Worm (Caenorhabditis elegans): ENCODE data around the gene rbm-7.
A peak's percentile ranks its signal among the peaks of the same experiment; 100 is the strongest.

rbm-7 gene

DNA sequence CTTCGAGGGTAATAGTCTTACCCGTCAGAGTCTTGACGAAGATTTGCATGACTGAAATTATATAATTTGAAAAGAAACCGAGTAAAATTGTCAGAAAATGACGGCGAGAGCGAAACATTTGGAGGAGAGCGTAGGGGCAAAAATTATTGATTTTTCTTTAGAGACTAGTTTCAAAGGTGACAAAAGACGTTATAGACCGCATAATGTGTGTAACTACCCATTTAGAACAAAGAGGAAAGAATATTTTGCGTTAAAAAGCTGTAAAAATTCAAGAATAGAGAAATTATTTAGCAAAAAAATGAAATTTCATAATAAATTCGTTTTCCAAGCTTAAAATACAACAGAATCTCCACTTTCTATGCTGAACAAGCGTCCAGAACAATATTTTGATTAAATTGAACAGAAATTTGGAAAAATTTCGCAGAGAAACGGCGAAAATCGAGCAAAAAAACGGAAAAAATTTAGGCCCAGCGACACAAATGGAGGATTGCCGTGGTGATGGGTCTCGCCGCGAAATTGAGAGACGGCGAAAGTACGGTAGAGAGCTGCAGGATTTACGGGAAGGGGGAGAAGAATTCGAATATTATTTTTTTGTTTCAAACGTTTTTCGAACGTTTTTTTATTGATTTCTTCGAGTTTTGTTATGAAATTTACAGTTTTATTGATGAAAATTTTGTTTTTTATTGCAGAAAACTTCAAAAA lies 47.0 kb upstream of the rbm-7 start, which contains the start of the genes ubq-2 and frg-1 (continued):
- TF ChIP-seq unc-39 (tag; optimal IDR thresholded peaks at IDR 0.05) (no peak), snpc-4 (tag; optimal IDR thresholded peaks at IDR 0.05) (peak; percentile 11), elt-2 (tag; optimal IDR thresholded peaks at IDR 0.05) (peak; percentile 56), nhr-12 (tag; optimal IDR thresholded peaks at IDR 0.05) (no peak), eor-1 (tag; optimal IDR thresholded peaks at IDR 0.05) (no peak)

- TF ChIP-seq lsy-12 (tag; optimal IDR thresholded peaks at IDR 0.05) (peak; percentile 16), ama-1 (optimal IDR thresholded peaks at IDR 0.05) (no peak), ZK546.5 (tag; optimal IDR thresholded peaks at IDR 0.05) (no peak)
Measured at ce11 chrIII:12977559-12977958, 45.9 kb upstream of the rbm-7 start, which contains the start of gene ZK1010.2. TSS of gene ZK1010.2 (minus strand) at chrIII:12977862.

- TF ChIP-seq eor-1 (tag; optimal IDR thresholded peaks at IDR 0.05): no peak
- TF ChIP-seq elt-3 (tag; optimal IDR thresholded peaks at IDR 0.05): no peak
- no peak for TF ChIP-seq ZK546.5 (tag; optimal IDR thresholded peaks at IDR 0.05)
- TF ChIP-seq lsy-12 (tag; optimal IDR thresholded peaks at IDR 0.05): no peak
- no peak for TF ChIP-seq elt-2 (tag; optimal IDR thresholded peaks at IDR 0.05)
- no peak for TF ChIP-seq fkh-10 (GFP tag; optimal IDR thresholded peaks at IDR 0.05)
- TF ChIP-seq nhr-43 (tag; optimal IDR thresholded peaks at IDR 0.05; ENCODE audit: poor library complexity, severe bottlenecking): no peak
- no peak for TF ChIP-seq R02D3.7 (tag; optimal IDR thresholded peaks at IDR 0.05)
- TF ChIP-seq ztf-4 (tag; optimal IDR thresholded peaks at IDR 0.05): no peak
- no peak for TF ChIP-seq nhr-76 (tag; optimal IDR thresholded peaks at IDR 0.05)
- TF ChIP-seq nhr-11 (tag; optimal IDR thresholded peaks at IDR 0.05): no peak
Measured at ce11 chrIII:12972398-12972797, 40.7 kb upstream of the rbm-7 start, which contains the start of gene bckd-1A. TSS of gene bckd-1A (minus strand) at chrIII:12972498.

DNA sequence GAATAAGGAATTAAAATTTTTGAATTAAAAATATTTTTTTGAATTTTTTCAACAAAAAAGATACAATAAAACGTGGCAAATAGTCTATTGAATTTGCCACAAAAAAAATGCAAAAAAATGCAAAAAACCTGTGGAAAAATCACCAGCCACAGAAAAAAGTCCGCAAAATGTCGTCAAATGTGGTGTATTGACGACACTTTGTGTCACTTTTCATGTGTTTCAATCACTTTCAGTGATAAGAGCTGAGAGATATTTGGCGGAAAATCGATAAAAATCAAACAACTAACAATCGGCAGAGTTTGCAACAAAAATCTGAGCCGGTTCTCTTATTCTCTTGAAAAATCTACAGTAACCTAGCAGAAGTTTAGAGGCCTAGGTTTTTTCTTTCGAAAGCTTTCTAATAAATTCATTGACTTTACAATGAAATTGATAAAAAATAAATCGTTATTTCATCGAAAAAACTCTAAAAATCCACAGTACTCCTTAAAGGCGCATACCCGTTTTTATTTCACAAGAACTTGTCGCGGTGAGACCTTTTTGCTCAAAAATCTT lies 40.2 kb upstream of the rbm-7 start:
- TF ChIP-seq pqm-1 (tag; optimal IDR thresholded peaks at IDR 0.05): peak; percentile 19
- TF ChIP-seq egl-5 (tag; optimal IDR thresholded peaks at IDR 0.05): no peak
- no peak for TF ChIP-seq lsy-12 (tag; optimal IDR thresholded peaks at IDR 0.05)
- TF ChIP-seq elt-1 (tag; optimal IDR thresholded peaks at IDR 0.05): no peak
- peak; percentile 63 for TF ChIP-seq ceh-28 (tag; optimal IDR thresholded peaks at IDR 0.05)
- TF ChIP-seq daf-12 (tag; optimal IDR thresholded peaks at IDR 0.05): no peak
- TF ChIP-seq R02D3.7 (tag; optimal IDR thresholded peaks at IDR 0.05): no peak
- TF ChIP-seq elt-2 (tag; optimal IDR thresholded peaks at IDR 0.05): peak; percentile 39
- TF ChIP-seq tbx-2 (tag; optimal IDR thresholded peaks at IDR 0.05): no peak
- TF ChIP-seq hmg-11 (tag; optimal IDR thresholded peaks at IDR 0.05): peak; percentile 53
- no peak for TF ChIP-seq ZK546.5 (tag; optimal IDR thresholded peaks at IDR 0.05)
- TF ChIP-seq unc-62 (GFP tag; optimal IDR thresholded peaks at IDR 0.05): no peak
- TF ChIP-seq snpc-4 (tag; optimal IDR thresholded peaks at IDR 0.05): no peak
- TF ChIP-seq mml-1 (tag; optimal IDR thresholded peaks at IDR 0.05): no peak
- peak; percentile 57 for TF ChIP-seq pha-4 (tag; optimal IDR thresholded peaks at IDR 0.05)
- TF ChIP-seq mdl-1 (tag; optimal IDR thresholded peaks at IDR 0.05): no peak
- no peak for TF ChIP-seq nhr-12 (tag; optimal IDR thresholded peaks at IDR 0.05)
- peak; percentile 39 for TF ChIP-seq lin-15B (tag; optimal IDR thresholded peaks at IDR 0.05)
- TF ChIP-seq ztf-4 (tag; optimal IDR thresholded peaks at IDR 0.05): no peak
- TF ChIP-seq fkh-10 (GFP tag; optimal IDR thresholded peaks at IDR 0.05): no peak
- peak; percentile 47 for TF ChIP-seq nfya-1 (tag; optimal IDR thresholded peaks at IDR 0.05; ENCODE audit: insufficient read depth)
- no peak for TF ChIP-seq jun-1 (tag; optimal IDR thresholded peaks at IDR 0.05)
- TF ChIP-seq fkh-2 (tag; optimal IDR thresholded peaks at IDR 0.05): no peak
- no peak for TF ChIP-seq lin-39 (tag; optimal IDR thresholded peaks at IDR 0.05)
- TF ChIP-seq ceh-82 (tag; optimal IDR thresholded peaks at IDR 0.05): no peak
- TF ChIP-seq ceh-9 (tag; optimal IDR thresholded peaks at IDR 0.05): no peak
- TF ChIP-seq ceh-16 (tag; optimal IDR thresholded peaks at IDR 0.05): no peak
